Worm (Caenorhabditis elegans): ENCODE measurements around the gene M03E7.1.

Gene M03E7.1

DNA sequence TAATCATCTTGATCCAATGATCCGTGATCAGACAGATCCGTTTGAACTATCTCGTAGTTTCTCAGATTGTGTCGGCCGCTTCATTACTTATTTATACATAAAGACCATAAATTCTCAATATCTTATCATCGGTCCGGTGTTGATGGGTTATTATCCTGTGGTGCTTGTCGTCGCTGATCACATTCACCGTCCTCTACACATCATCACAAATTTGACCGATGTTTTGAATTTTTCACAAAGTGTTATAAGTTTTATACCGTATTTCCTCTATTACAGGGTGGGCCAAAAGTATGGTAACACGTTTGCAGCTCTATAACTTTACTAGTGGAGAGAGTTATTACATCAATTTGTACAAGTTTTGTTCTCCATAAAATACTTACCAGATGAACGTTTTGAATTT, 33.5 kb upstream of the M03E7.1 start:
- TF ChIP-seq che-1 (tag; optimal IDR thresholded peaks at IDR 0.05), result no peak
- TF ChIP-seq C38D4.7 (GFP tag; optimal IDR thresholded peaks at IDR 0.05), result no peak
- TF ChIP-seq ttx-3 (tag; optimal IDR thresholded peaks at IDR 0.05), result no peak
- TF ChIP-seq ahr-1 (tag; optimal IDR thresholded peaks at IDR 0.05), result no peak
- no peak for TF ChIP-seq ceh-9 (tag; optimal IDR thresholded peaks at IDR 0.05)
- no peak for TF ChIP-seq ceh-31 (tag; optimal IDR thresholded peaks at IDR 0.05)
- TF ChIP-seq ceh-14 (tag; optimal IDR thresholded peaks at IDR 0.05), result no peak
- no peak for TF ChIP-seq pros-1 (tag; optimal IDR thresholded peaks at IDR 0.05)
- no peak for TF ChIP-seq ceh-18 (tag; optimal IDR thresholded peaks at IDR 0.05)
- TF ChIP-seq pat-9 (tag; optimal IDR thresholded peaks at IDR 0.05), result no peak
- no peak for TF ChIP-seq ceh-45 (GFP tag; IDR thresholded peaks at IDR 0.05)
- TF ChIP-seq nhr-11 (tag; optimal IDR thresholded peaks at IDR 0.05), result no peak
- TF ChIP-seq pqm-1 (tag; optimal IDR thresholded peaks at IDR 0.05), result no peak
- TF ChIP-seq hlh-8 (tag; optimal IDR thresholded peaks at IDR 0.05), result no peak
- TF ChIP-seq rnt-1 (tag; optimal IDR thresholded peaks at IDR 0.05), result no peak
- no peak for TF ChIP-seq ceh-48 (tag; optimal IDR thresholded peaks at IDR 0.05)
- TF ChIP-seq pag-3 (tag; optimal IDR thresholded peaks at IDR 0.05; ENCODE audit: borderline replicate concordance), result no peak
- no peak for TF ChIP-seq ceh-22 (tag; optimal IDR thresholded peaks at IDR 0.05)

DNA sequence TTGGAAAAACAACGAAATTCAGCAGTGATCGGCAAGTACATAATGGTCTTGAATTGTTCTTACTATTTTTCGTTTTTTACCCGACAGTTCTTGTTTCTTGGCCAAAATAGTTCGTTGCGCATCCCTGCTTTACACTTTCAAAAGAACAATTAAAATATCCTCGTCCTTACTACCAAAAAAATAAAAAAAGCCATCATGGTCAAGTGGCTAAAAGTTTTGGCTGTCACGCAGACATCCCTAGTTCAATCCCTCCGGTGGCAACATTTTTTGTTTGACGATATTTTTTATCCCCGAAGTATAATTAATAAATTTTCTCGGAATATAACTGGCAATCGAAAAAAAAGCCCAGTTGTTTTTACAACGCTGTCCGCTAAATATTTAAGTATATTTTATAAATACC, 29.6 kb upstream of the M03E7.1 start:
- TF ChIP-seq ceh-18 (tag; optimal IDR thresholded peaks at IDR 0.05) (no peak), pros-1 (tag; optimal IDR thresholded peaks at IDR 0.05) (no peak), nfya-1 (tag; optimal IDR thresholded peaks at IDR 0.05) (no peak), ceh-24 (tag; optimal IDR thresholded peaks at IDR 0.05) (no peak), ceh-34 (tag; optimal IDR thresholded peaks at IDR 0.05) (no peak), lim-6 (tag; optimal IDR thresholded peaks at IDR 0.05) (no peak), ceh-22 (tag; optimal IDR thresholded peaks at IDR 0.05) (no peak), syd-9 (tag; optimal IDR thresholded peaks at IDR 0.05) (no peak), hlh-8 (tag; optimal IDR thresholded peaks at IDR 0.05) (no peak), unc-3 (GFP tag; conservative IDR thresholded peaks at IDR 0.05) (no peak), unc-3 (tag; optimal IDR thresholded peaks at IDR 0.05) (no peak), elt-4 (tag; optimal IDR thresholded peaks at IDR 0.05) (no peak), hlh-30 (tag; optimal IDR thresholded peaks at IDR 0.05; ENCODE audit: insufficient read depth) (no peak), sox-2 (GFP tag; IDR thresholded peaks at IDR 0.05) (no peak), pag-3 (tag; optimal IDR thresholded peaks at IDR 0.05; ENCODE audit: borderline replicate concordance) (no peak), fkh-10 (GFP tag; optimal IDR thresholded peaks at IDR 0.05) (no peak), unc-42 (tag; optimal IDR thresholded peaks at IDR 0.05) (no peak), nhr-232 (tag; optimal IDR thresholded peaks at IDR 0.05) (no peak), eyg-1 (tag; optimal IDR thresholded peaks at IDR 0.05) (no peak), odd-2 (tag; optimal IDR thresholded peaks at IDR 0.05) (no peak)

DNA sequence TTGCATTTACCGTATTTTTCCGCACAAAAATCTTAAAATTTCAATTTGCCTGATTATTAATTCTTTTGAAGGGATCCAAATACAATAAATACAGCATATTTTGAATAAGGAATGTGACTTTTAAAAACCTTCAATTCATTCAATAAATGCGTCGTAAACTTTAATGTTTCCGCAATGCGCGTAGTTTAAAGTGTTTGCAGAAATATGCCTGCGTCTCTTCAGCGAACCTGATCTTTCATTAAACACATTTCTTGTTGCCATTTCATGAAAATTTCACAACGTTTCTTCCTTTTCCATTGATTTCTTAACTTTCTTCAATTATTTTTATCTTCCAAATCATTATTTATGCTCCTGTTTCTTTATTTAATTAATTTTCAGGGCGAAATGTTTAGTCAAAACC, 29.2 kb upstream of the M03E7.1 start, which contains the start of gene vps-37:
Gene vps-37 (plus strand): TSS at position 378 of the 400 bp plus-strand sequence.
- no peak for TF ChIP-seq pros-1 (tag; optimal IDR thresholded peaks at IDR 0.05)
- no peak for TF ChIP-seq ttx-3 (tag; optimal IDR thresholded peaks at IDR 0.05)
- no peak for TF ChIP-seq ceh-6 (GFP tag; optimal IDR thresholded peaks at IDR 0.05)
- peak; percentile 90 for TF ChIP-seq unc-42 (tag; optimal IDR thresholded peaks at IDR 0.05)
- TF ChIP-seq ceh-24 (tag; optimal IDR thresholded peaks at IDR 0.05), result no peak
- TF ChIP-seq ceh-48 (tag; optimal IDR thresholded peaks at IDR 0.05), result peak; percentile 35
- TF ChIP-seq mec-3 (tag; optimal IDR thresholded peaks at IDR 0.05; ENCODE audit: borderline replicate concordance), result no peak
- no peak for TF ChIP-seq tbx-7 (tag; optimal IDR thresholded peaks at IDR 0.05)
- no peak for TF ChIP-seq K09A11.1 (tag; optimal IDR thresholded peaks at IDR 0.05; ENCODE audit: insufficient read depth)
- no peak for TF ChIP-seq ama-1 (optimal IDR thresholded peaks at IDR 0.05)
- no peak for TF ChIP-seq ceh-19 (GFP tag; optimal IDR thresholded peaks at IDR 0.05)
- no peak for TF ChIP-seq unc-3 (GFP tag; conservative IDR thresholded peaks at IDR 0.05)
- peak; percentile 47 for TF ChIP-seq unc-3 (tag; optimal IDR thresholded peaks at IDR 0.05)
- no peak for TF ChIP-seq fax-1 (tag; optimal IDR thresholded peaks at IDR 0.05)
- no peak for TF ChIP-seq pha-4 (tag; optimal IDR thresholded peaks at IDR 0.05)
- no peak for TF ChIP-seq pha-2 (tag; optimal IDR thresholded peaks at IDR 0.05)
- TF ChIP-seq dve-1 (tag; optimal IDR thresholded peaks at IDR 0.05), result no peak
- TF ChIP-seq ceh-14 (tag; optimal IDR thresholded peaks at IDR 0.05), result peak; percentile 36
- no peak for TF ChIP-seq ceh-9 (tag; optimal IDR thresholded peaks at IDR 0.05)
- TF ChIP-seq hlh-6 (tag; optimal IDR thresholded peaks at IDR 0.05), result no peak
- TF ChIP-seq hlh-13 (GFP tag; optimal IDR thresholded peaks at IDR 0.05), result no peak
- TF ChIP-seq Y22D7AL.16 (tag; optimal IDR thresholded peaks at IDR 0.05), result no peak
- TF ChIP-seq fkh-6 (tag; optimal IDR thresholded peaks at IDR 0.05), result no peak
- TF ChIP-seq ahr-1 (tag; optimal IDR thresholded peaks at IDR 0.05), result no peak
- no peak for TF ChIP-seq hlh-30 (tag; optimal IDR thresholded peaks at IDR 0.05; ENCODE audit: insufficient read depth)
- TF ChIP-seq syd-9 (tag; optimal IDR thresholded peaks at IDR 0.05), result no peak
- peak; percentile 27 for TF ChIP-seq elt-2 (tag; optimal IDR thresholded peaks at IDR 0.05)
- TF ChIP-seq gmeb-2 (tag; optimal IDR thresholded peaks at IDR 0.05), result no peak
- TF ChIP-seq pag-3 (tag; optimal IDR thresholded peaks at IDR 0.05; ENCODE audit: borderline replicate concordance), result no peak
